Fruit fly (Drosophila melanogaster): ENCODE measurements around the gene spri.

DNA sequence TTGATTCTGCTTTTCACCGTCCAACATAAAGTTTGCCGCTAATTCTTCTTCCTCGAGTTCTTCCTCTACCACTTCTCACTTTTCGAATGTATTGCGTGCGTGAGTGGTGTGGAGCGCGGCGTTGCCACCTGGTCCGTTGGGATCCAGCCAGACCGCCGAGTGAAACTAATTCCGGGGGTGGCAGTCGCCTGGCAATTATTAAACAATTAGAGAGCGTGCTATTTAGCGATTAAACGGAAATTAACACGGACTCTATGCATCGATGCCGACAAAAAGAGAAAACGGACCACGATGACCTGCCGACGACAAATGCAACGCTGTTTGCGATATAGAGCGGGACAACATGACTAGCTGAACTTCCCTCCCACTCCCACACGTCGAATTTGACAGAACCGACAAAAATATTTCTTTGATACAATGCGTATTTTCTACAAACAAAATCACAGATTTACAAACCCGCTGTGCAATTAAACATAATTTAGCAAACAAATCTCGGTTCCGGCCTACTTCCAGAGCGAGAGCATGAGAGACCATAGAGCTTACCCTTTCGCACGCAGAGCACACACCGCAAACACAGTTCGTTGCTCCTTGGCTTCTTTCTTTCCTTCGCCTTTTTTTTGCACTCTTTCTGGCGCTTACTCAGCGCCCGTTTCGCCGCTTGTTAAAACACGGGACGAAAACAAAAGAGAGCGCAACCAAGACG lies 111.6 kb downstream of the spri start, which contains the start of gene CG2889:
- TF ChIP-seq CG1792 (GFP tag; optimal IDR thresholded peaks at IDR 0.05) (no peak), Opbp (GFP tag; IDR thresholded peaks at IDR 0.05; ENCODE audit: partially characterized antibody) (peak; percentile 50; the same call in 2 of the 3 replicates), zen (tag; optimal IDR thresholded peaks at IDR 0.05) (peak; percentile 80), dpn (GFP tag; optimal IDR thresholded peaks at IDR 0.05) (peak in 1 of 2 experiments; percentile 37), ind (GFP tag; optimal IDR thresholded peaks at IDR 0.05) (peak; percentile 14), pnt (GFP tag; optimal IDR thresholded peaks at IDR 0.05) (no peak), Bdp1 (GFP tag; optimal IDR thresholded peaks at IDR 0.05) (no peak), CG10979 (tag; optimal IDR thresholded peaks at IDR 0.05) (no peak), CG9215 (GFP tag; IDR thresholded peaks at IDR 0.05) (peak; percentile 41; the same call in 1 of the 2 replicates), Dll (GFP tag; IDR thresholded peaks at IDR 0.05; ENCODE audit: partially characterized antibody) (peak; percentile 66)

All from whole organism, embryonic.